Fruit fly (Drosophila melanogaster) whole organism, embryonic: ENCODE data around the gene fw.

Experiments
- Aef1 ChIP-seq: fragments of 200-800 bp; sonication (Bioruptor generic); IDR thresholded peaks from 3 replicates; pipeline ENCODE4 v1.3.6; 2022; ENCODE audit warnings: missing biosample characterization, missing genetic modification characterization
- CG10462 ChIP-seq: fragments of 200-800 bp; sonication (Bioruptor generic); optimal IDR thresholded peaks from 2 replicates; lab custom pipeline; 2016; ENCODE audit warnings: missing biosample characterization, missing genetic modification characterization
- CG10543 ChIP-seq: fragments of 200-800 bp; sonication (Bioruptor generic); optimal IDR thresholded peaks from 3 replicates; lab custom pipeline; 2017; ENCODE audit warnings: missing biosample characterization, mild to moderate bottlenecking, missing genetic modification characterization, moderate library complexity
- CG10959 ChIP-seq: fragments of 200-800 bp; sonication (Bioruptor generic); IDR thresholded peaks from 2 replicates; pipeline ENCODE4 v1.3.6; 2022; ENCODE audit warnings: missing biosample characterization, missing genetic modification characterization
- CG11085 ChIP-seq: fragments of 200-800 bp; sonication (Bioruptor generic); IDR thresholded peaks from 2 replicates; pipeline ENCODE4 v1.3.6; 2022; ENCODE audit warnings: missing biosample characterization, missing genetic modification characterization
- CG11723 ChIP-seq: fragments of 200-800 bp; sonication (Bioruptor generic); optimal IDR thresholded peaks from 2 replicates; lab custom pipeline; 2017; ENCODE audit warnings: missing biosample characterization, mild to moderate bottlenecking, missing genetic modification characterization
- CG12236 ChIP-seq: fragments of 200-800 bp; sonication (Bioruptor generic); optimal IDR thresholded peaks from 2 replicates; lab custom pipeline; 2016; ENCODE audit warnings: missing biosample characterization, missing genetic modification characterization
- CG14050 ChIP-seq: fragments of 200-800 bp; sonication (Bioruptor generic); IDR thresholded peaks from 3 replicates; pipeline ENCODE4 v1.3.6; 2022; ENCODE audit warnings: missing biosample characterization, missing genetic modification characterization
- CG16815 ChIP-seq: fragments of 200-800 bp; sonication (Bioruptor generic); optimal IDR thresholded peaks from 3 replicates; lab custom pipeline; 2017; ENCODE audit warnings: missing biosample characterization, mild to moderate bottlenecking, missing genetic modification characterization
- CG17328 ChIP-seq: fragments of 200-800 bp; sonication (Bioruptor generic); IDR thresholded peaks from 2 replicates; pipeline ENCODE4 v1.3.6; 2022; ENCODE audit warnings: missing biosample characterization, missing genetic modification characterization
- CG17385 ChIP-seq: fragments of 200-800 bp; sonication (Bioruptor generic); optimal IDR thresholded peaks from 3 replicates; lab custom pipeline; 2018; ENCODE audit warnings: missing biosample characterization, mild to moderate bottlenecking, missing genetic modification characterization
- CG1792 ChIP-seq: fragments of 200-800 bp; sonication (Bioruptor generic); optimal IDR thresholded peaks from 2 replicates; lab custom pipeline; 2016; ENCODE audit warnings: missing biosample characterization, missing genetic modification characterization
- CG1832 ChIP-seq: fragments of 200-800 bp; sonication (Bioruptor generic); optimal IDR thresholded peaks from 2 replicates; lab custom pipeline; 2017; ENCODE audit warnings: missing biosample characterization, mild to moderate bottlenecking, missing genetic modification characterization, inconsistent platforms
- CG2120 ChIP-seq: fragments of 200-800 bp; sonication (Bioruptor generic); optimal IDR thresholded peaks from 3 replicates; lab custom pipeline; 2016; ENCODE audit warnings: missing biosample characterization, missing genetic modification characterization
- CG2678 ChIP-seq: fragments of 200-800 bp; sonication (Bioruptor generic); optimal IDR thresholded peaks from 3 replicates; lab custom pipeline; 2019; ENCODE audit warnings: missing biosample characterization, mild to moderate bottlenecking, missing genetic modification characterization, moderate library complexity
- CG2889 ChIP-seq: fragments of 200-800 bp; sonication (Bioruptor generic); IDR thresholded peaks from 3 replicates; pipeline ENCODE4 v1.3.6; 2022; ENCODE audit warnings: missing biosample characterization, missing genetic modification characterization
- CG30020 ChIP-seq: fragments of 200-800 bp; optimal IDR thresholded peaks from 2 replicates; lab custom pipeline; 2019; ENCODE audit warnings: missing biosample characterization, mild to moderate bottlenecking, missing genetic modification characterization, moderate library complexity
- CG3281 ChIP-seq: fragments of 200-800 bp; sonication (Bioruptor generic); optimal IDR thresholded peaks from 3 replicates; lab custom pipeline; 2017; ENCODE audit warnings: missing biosample characterization, mild to moderate bottlenecking, missing genetic modification characterization
- CG4282 ChIP-seq: fragments of 200-800 bp; sonication (Bioruptor generic); optimal IDR thresholded peaks from 2 replicates; lab custom pipeline; 2016; ENCODE audit warnings: missing biosample characterization, missing genetic modification characterization
- CG6254 ChIP-seq: fragments of 200-800 bp; sonication (Bioruptor generic); optimal IDR thresholded peaks from 3 replicates; lab custom pipeline; 2017; ENCODE audit warnings: mild to moderate bottlenecking, missing biosample characterization, missing genetic modification reagents, missing genetic modification characterization
- CG7963 ChIP-seq: fragments of 200-800 bp; sonication (Bioruptor generic); IDR thresholded peaks from 3 replicates; pipeline ENCODE4 v1.3.6; 2022; ENCODE audit warnings: missing biosample characterization, missing genetic modification characterization; ENCODE audit not compliant: partially characterized antibody
- CG8281 ChIP-seq: fragments of 200-800 bp; sonication (Bioruptor generic); optimal IDR thresholded peaks from 2 replicates; lab custom pipeline; 2018; ENCODE audit warnings: missing biosample characterization, mild to moderate bottlenecking, missing genetic modification characterization, moderate library complexity
- CG8290 ChIP-seq, 3 experiments: fragments of 200-800 bp; sonication (Bioruptor generic); optimal IDR thresholded peaks; 2 replicates each; lab custom pipeline; 2016 to 2019; ENCODE audit warnings: missing biosample characterization in 3 of 3, missing genetic modification characterization in 3 of 3, mild to moderate bottlenecking in 2 of 3, moderate library complexity in 1 of 3
- CG9797 ChIP-seq: fragments of 200-800 bp; sonication (Bioruptor generic); optimal IDR thresholded peaks from 3 replicates; lab custom pipeline; 2018; ENCODE audit warnings: missing biosample characterization, mild to moderate bottlenecking, missing genetic modification characterization
- CrebB ChIP-seq: fragments of 200-800 bp; sonication (Bioruptor generic); optimal IDR thresholded peaks from 3 replicates; lab custom pipeline; 2018; ENCODE audit warnings: missing biosample characterization, mild to moderate bottlenecking, missing genetic modification characterization
- Doc2 ChIP-seq: fragments of 200-800 bp; sonication (Bioruptor generic); IDR thresholded peaks from 2 replicates; pipeline ENCODE4 v1.3.6; 2022; ENCODE audit warnings: missing biosample characterization, missing genetic modification characterization
- HHEX ChIP-seq: fragments of 200-800 bp; sonication (Bioruptor generic); optimal IDR thresholded peaks from 3 replicates; lab custom pipeline; 2017; ENCODE audit warnings: missing biosample characterization, mild to moderate bottlenecking, missing genetic modification characterization, missing genetic modification reagents
- Hey ChIP-seq: fragments of 200-800 bp; sonication (Bioruptor generic); optimal IDR thresholded peaks from 3 replicates; lab custom pipeline; 2018; ENCODE audit warnings: missing biosample characterization, mild to moderate bottlenecking, missing genetic modification characterization
- Hr78 ChIP-seq, 2 experiments: fragments of 200-800 bp in 1 of 2; fragments of >200 bp in 1 of 2; sonication (Bioruptor generic) in 1 of 2; optimal IDR thresholded peaks; 2 replicates each; lab custom pipeline; 2017 to 2019; ENCODE audit warnings: missing biosample characterization in 2 of 2, missing genetic modification characterization in 2 of 2, mild to moderate bottlenecking in 1 of 2, moderate library complexity in 1 of 2
- Mad ChIP-seq: fragments of 200-800 bp; sonication (Bioruptor generic); optimal IDR thresholded peaks from 2 replicates; lab custom pipeline; 2016; ENCODE audit warnings: missing biosample characterization, missing genetic modification characterization
- Mrtf ChIP-seq: fragments of 200-800 bp; sonication (Bioruptor generic); IDR thresholded peaks from 3 replicates; pipeline ENCODE4 v1.3.6; 2022; ENCODE audit warnings: missing biosample characterization, missing genetic modification characterization
- NC2α ChIP-seq: fragments of 200-800 bp; sonication (Bioruptor generic); optimal IDR thresholded peaks from 2 replicates; lab custom pipeline; 2016; ENCODE audit warnings: missing biosample characterization, missing genetic modification characterization
- Oaz ChIP-seq: fragments of 200-800 bp; sonication (Bioruptor generic); IDR thresholded peaks from 2 replicates; pipeline ENCODE4 v1.3.6; 2022; ENCODE audit warnings: missing biosample characterization, missing genetic modification characterization
- Oli ChIP-seq: fragments of 200-800 bp; sonication (Bioruptor generic); optimal IDR thresholded peaks from 2 replicates; lab custom pipeline; 2018; ENCODE audit warnings: missing biosample characterization, mild to moderate bottlenecking, missing genetic modification characterization, moderate library complexity
- bcd ChIP-seq: fragments of 200-800 bp; sonication (Bioruptor generic); optimal IDR thresholded peaks from 2 replicates; lab custom pipeline; 2017; ENCODE audit warnings: missing biosample characterization, mild to moderate bottlenecking, missing genetic modification characterization
- bsh ChIP-seq, 2 experiments: fragments of 200-800 bp; sonication (Bioruptor generic); optimal IDR thresholded peaks; 2 replicates each; lab custom pipeline; 2017 to 2018; ENCODE audit warnings: mild to moderate bottlenecking in 2 of 2, missing biosample characterization in 2 of 2, missing genetic modification characterization in 2 of 2, moderate library complexity in 1 of 2
- btn ChIP-seq: fragments of 200-800 bp; sonication (Bioruptor generic); optimal IDR thresholded peaks from 2 replicates; lab custom pipeline; 2016; ENCODE audit warnings: missing biosample characterization, missing genetic modification characterization
- chif ChIP-seq, 2 experiments: fragments of 200-800 bp; sonication (Bioruptor generic); optimal IDR thresholded peaks; 3 replicates each; lab custom pipeline; 2016; ENCODE audit warnings: missing biosample characterization in 2 of 2, missing genetic modification characterization in 2 of 2
- crc ChIP-seq: fragments of 200-800 bp; sonication (Bioruptor generic); optimal IDR thresholded peaks from 2 replicates; lab custom pipeline; 2016; ENCODE audit warnings: missing biosample characterization, missing genetic modification characterization
- crp ChIP-seq, 2 experiments: fragments of 200-800 bp; sonication (Bioruptor generic); optimal IDR thresholded peaks; 2 replicates in 1 of 2; 3 replicates in 1 of 2; lab custom pipeline; 2017; ENCODE audit warnings: missing biosample characterization in 2 of 2, missing genetic modification characterization in 2 of 2, mild to moderate bottlenecking in 1 of 2, moderate library complexity in 1 of 2
- danr ChIP-seq: fragments of 200-800 bp; sonication (Bioruptor generic); IDR thresholded peaks from 2 replicates; pipeline ENCODE4 v1.3.6; 2022; ENCODE audit warnings: missing biosample characterization, missing genetic modification characterization
- esg ChIP-seq: fragments of 200-800 bp; sonication (Bioruptor generic); conservative IDR thresholded peaks from 2 replicates; pipeline ENCODE4 v1.3.6; 2022; ENCODE audit warnings: missing biosample characterization, missing genetic modification characterization
- hbn ChIP-seq: fragments of 200-800 bp; sonication (Bioruptor generic); IDR thresholded peaks from 2 replicates; pipeline ENCODE4 v1.3.6; 2022; ENCODE audit warnings: missing biosample characterization, missing genetic modification characterization; ENCODE audit not compliant: partially characterized antibody
- kay ChIP-seq: fragments of 200-800 bp; sonication (Bioruptor generic); optimal IDR thresholded peaks from 2 replicates; lab custom pipeline; 2016; ENCODE audit warnings: missing biosample characterization, missing genetic modification characterization
- pita ChIP-seq: fragments of 200-800 bp; sonication (Bioruptor generic); optimal IDR thresholded peaks from 2 replicates; lab custom pipeline; 2017; ENCODE audit warnings: missing biosample characterization, mild to moderate bottlenecking, missing genetic modification characterization
- sens ChIP-seq: fragments of 200-800 bp; sonication (Bioruptor generic); peaks from one replicate; lab custom pipeline; 2016; ENCODE audit warnings: missing biosample characterization, missing genetic modification characterization
- shn ChIP-seq: fragments of 200-800 bp; sonication (Bioruptor generic); optimal IDR thresholded peaks from 3 replicates; lab custom pipeline; 2016; ENCODE audit warnings: missing biosample characterization, missing genetic modification characterization
- tna ChIP-seq: fragments of 200-800 bp; sonication (Bioruptor generic); IDR thresholded peaks from 2 replicates; pipeline ENCODE4 v1.3.6; 2022; ENCODE audit warnings: missing biosample characterization, missing genetic modification characterization; ENCODE audit not compliant: partially characterized antibody
- tx ChIP-seq: fragments of 200-800 bp; sonication (Bioruptor generic); optimal IDR thresholded peaks from 2 replicates; lab custom pipeline; 2016; ENCODE audit warnings: missing biosample characterization, missing genetic modification characterization
- z ChIP-seq: fragments of 200-800 bp; sonication (Bioruptor generic); IDR thresholded peaks from 3 replicates; pipeline ENCODE4 v1.3.6; 2022; ENCODE audit warnings: missing biosample characterization, missing genetic modification characterization

Gene fw

DNA sequence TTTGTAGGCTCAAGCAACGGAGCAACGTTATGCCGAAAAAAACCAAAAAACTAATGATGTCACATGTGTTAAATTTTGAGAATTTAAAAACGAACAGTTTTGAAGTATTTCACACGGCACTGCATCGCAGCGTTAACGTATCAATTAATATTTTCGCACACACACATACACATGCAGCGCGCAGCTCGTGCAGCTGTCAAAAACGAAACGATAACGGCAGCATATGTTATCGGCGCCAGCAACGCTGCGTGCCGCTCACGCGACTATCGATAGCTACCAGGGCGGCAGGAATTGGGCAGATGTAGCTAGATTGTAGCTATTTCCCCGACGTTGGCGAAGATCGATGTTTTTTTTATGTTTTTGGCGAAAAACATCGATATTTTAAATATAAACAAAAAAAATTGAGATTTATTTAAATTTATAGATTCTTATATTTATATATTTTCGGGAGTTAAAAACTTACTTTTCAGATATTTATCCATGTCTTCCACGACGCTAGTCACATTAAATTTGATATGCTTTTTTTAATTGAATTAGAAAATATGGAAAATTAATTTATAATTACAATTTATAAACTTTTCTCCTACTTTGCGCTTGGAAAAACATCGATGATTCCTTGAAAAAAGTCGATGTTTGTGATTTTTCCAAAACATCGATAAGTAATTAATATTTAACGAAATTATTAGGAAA lies 25.3 kb upstream of the fw start, which contains the start of gene Usp7 (continued):
- TF ChIP-seq crp (GFP tag; optimal IDR thresholded peaks at IDR 0.05; lab: Kevin White, UChicago) (peak in 1 of 2 experiments; percentile 61), CG11085 (peak; percentile 45; the same call in 1 of the 2 replicates), CG2678 (tag; lab: Kevin White, UChicago) (no peak), CG8281 (no peak), CG1832 (GFP tag; lab: Kevin White, UChicago) (no peak), CG9797 (GFP tag; lab: Kevin White, UChicago) (peak; percentile 41), danr (GFP tag; lab: Robert Waterston, UW) (no peak), CG3281 (GFP tag; lab: Kevin White, UChicago) (no peak), CG16815 (GFP tag; lab: Kevin White, UChicago) (no peak), hbn (GFP tag; lab: Robert Waterston, UW) (peak; percentile 91), pita (no peak), CG10959 (GFP tag; lab: Robert Waterston, UW) (no peak), Mad (GFP tag; lab: Kevin White, UChicago) (peak; percentile 21), CG1792 (GFP tag; lab: Kevin White, UChicago) (no peak), CG10543 (GFP tag; lab: Kevin White, UChicago) (no peak), CG12236 (GFP tag; lab: Kevin White, UChicago) (no peak), CG8290 (GFP tag; optimal IDR thresholded peaks at IDR 0.05; lab: Kevin White, UChicago) (peak; percentile 83), CG8290 (tag; optimal IDR thresholded peaks at IDR 0.05; lab: Kevin White, UChicago) (no peak), shn (GFP tag; lab: Kevin White, UChicago) (no peak), Hr78 (GFP tag; optimal IDR thresholded peaks at IDR 0.05; lab: Kevin White, UChicago) (no peak), Mrtf (GFP tag; lab: Robert Waterston, UW) (no peak), z (GFP tag; lab: Robert Waterston, UW) (no peak), Aef1 (GFP tag; lab: Robert Waterston, UW) (no peak), btn (no peak), tna (GFP tag; lab: Robert Waterston, UW) (peak; percentile 92), sens (GFP tag; lab: Kevin White, UChicago) (peak; percentile 72), kay (GFP tag; lab: Kevin White, UChicago) (no peak), esg (GFP tag; lab: Robert Waterston, UW) (no peak), chif (GFP tag; optimal IDR thresholded peaks at IDR 0.05; lab: Kevin White, UChicago) (no peak), Hey (tag; lab: Kevin White, UChicago) (no peak), CrebB (no peak), NC2α (GFP tag; lab: Kevin White, UChicago) (no peak), CG11723 (peak; percentile 15), Oaz (GFP tag; lab: Robert Waterston, UW) (no peak), Doc2 (GFP tag; lab: Robert Waterston, UW) (no peak), CG17385 (GFP tag; lab: Kevin White, UChicago) (no peak), Oli (tag; lab: Kevin White, UChicago) (no peak), CG7963 (peak; percentile 95), CG6254 (GFP tag; lab: Kevin White, UChicago) (no peak), CG10462 (GFP tag; lab: Kevin White, UChicago) (no peak), CG30020 (tag; lab: Kevin White, UChicago) (peak; percentile 91), bsh (GFP tag; optimal IDR thresholded peaks at IDR 0.05; lab: Kevin White, UChicago) (no peak), bcd (GFP tag; lab: Kevin White, UChicago) (no peak), HHEX (GFP tag; lab: Kevin White, UChicago) (no peak), CG14050 (no peak), CG2120 (GFP tag; lab: Kevin White, UChicago) (no peak), CG2889 (no peak), CG17328 (GFP tag; lab: Robert Waterston, UW) (no peak), tx (GFP tag; lab: Kevin White, UChicago) (no peak), CG4282 (GFP tag; lab: Kevin White, UChicago) (no peak), crc (GFP tag; lab: Kevin White, UChicago) (no peak)
